Fruit fly (Drosophila melanogaster) whole organism, embryonic: ENCODE data around the gene Cubn.

Source experiments
- Aef1 ChIP-seq: fragments of 200-800 bp; sonication (Bioruptor generic); IDR thresholded peaks from 3 replicates; pipeline ENCODE4 v1.3.6; 2022; ENCODE audit warnings: missing biosample characterization, missing genetic modification characterization
- Atf3 ChIP-seq: fragments of 200-800 bp; sonication (Bioruptor generic); optimal IDR thresholded peaks from 3 replicates; lab custom pipeline; 2016; ENCODE audit warnings: missing biosample characterization, missing genetic modification characterization
- CG10543 ChIP-seq: fragments of 200-800 bp; sonication (Bioruptor generic); optimal IDR thresholded peaks from 3 replicates; lab custom pipeline; 2017; ENCODE audit warnings: missing biosample characterization, mild to moderate bottlenecking, missing genetic modification characterization, moderate library complexity
- CG11085 ChIP-seq: fragments of 200-800 bp; sonication (Bioruptor generic); IDR thresholded peaks from 2 replicates; pipeline ENCODE4 v1.3.6; 2022; ENCODE audit warnings: missing biosample characterization, missing genetic modification characterization
- CG11696 ChIP-seq: fragments of 200-800 bp; sonication (Bioruptor generic); IDR thresholded peaks from 2 replicates; pipeline ENCODE4 v1.3.6; 2022; ENCODE audit warnings: missing biosample characterization, missing genetic modification characterization
- CG1233 ChIP-seq: fragments of 200-800 bp; sonication (Bioruptor generic); optimal IDR thresholded peaks from 4 replicates; lab custom pipeline; 2018; ENCODE audit warnings: missing biosample characterization, mild to moderate bottlenecking, missing genetic modification characterization
- CG15479 ChIP-seq: fragments of 200-800 bp; sonication (Bioruptor generic); optimal IDR thresholded peaks from 3 replicates; lab custom pipeline; 2019; ENCODE audit warnings: missing biosample characterization, mild to moderate bottlenecking, missing genetic modification characterization, moderate library complexity
- CG1792 ChIP-seq: fragments of 200-800 bp; sonication (Bioruptor generic); optimal IDR thresholded peaks from 2 replicates; lab custom pipeline; 2016; ENCODE audit warnings: missing biosample characterization, missing genetic modification characterization
- CG18619 ChIP-seq: fragments of 200-800 bp; sonication (Bioruptor generic); optimal IDR thresholded peaks from 3 replicates; lab custom pipeline; 2017; ENCODE audit warnings: missing biosample characterization, mild to moderate bottlenecking, missing genetic modification characterization
- CG6813 ChIP-seq: fragments of 200-800 bp; sonication (Bioruptor generic); optimal IDR thresholded peaks from 2 replicates; lab custom pipeline; 2017; ENCODE audit warnings: missing biosample characterization, missing genetic modification characterization, mild to moderate bottlenecking, moderate library complexity, missing genetic modification reagents
- CG6854 ChIP-seq: fragments of 200-800 bp; sonication (Bioruptor generic); optimal IDR thresholded peaks from 3 replicates; lab custom pipeline; 2017; ENCODE audit warnings: missing biosample characterization, mild to moderate bottlenecking, missing genetic modification characterization
- CG7357 ChIP-seq: fragments of 200-800 bp; sonication (Bioruptor generic); IDR thresholded peaks from 3 replicates; pipeline ENCODE4 v1.3.6; 2022; ENCODE audit warnings: missing biosample characterization, missing genetic modification characterization
- CG7786 ChIP-seq: fragments of 200-800 bp; sonication (Bioruptor generic); optimal IDR thresholded peaks from 2 replicates; lab custom pipeline; 2016; ENCODE audit warnings: missing biosample characterization, missing genetic modification characterization
- CG7963 ChIP-seq: fragments of 200-800 bp; sonication (Bioruptor generic); IDR thresholded peaks from 3 replicates; pipeline ENCODE4 v1.3.6; 2022; ENCODE audit warnings: missing biosample characterization, missing genetic modification characterization; ENCODE audit not compliant: partially characterized antibody
- CG9727 ChIP-seq: fragments of 200-800 bp; sonication (Bioruptor generic); optimal IDR thresholded peaks from 3 replicates; lab custom pipeline; 2017; ENCODE audit warnings: missing biosample characterization, mild to moderate bottlenecking, missing genetic modification characterization
- CHES-1-like ChIP-seq: fragments of 200-800 bp; sonication (Bioruptor generic); optimal IDR thresholded peaks from 2 replicates; lab custom pipeline; 2016; ENCODE audit warnings: missing biosample characterization, missing genetic modification characterization
- Eip74EF ChIP-seq, 2 experiments: fragments of 200-800 bp in 1 of 2; fragments of >200 bp in 1 of 2; sonication (Bioruptor generic) in 1 of 2; optimal IDR thresholded peaks; 2 replicates each; lab custom pipeline; 2017 to 2019; ENCODE audit warnings: missing biosample characterization in 2 of 2, missing genetic modification characterization in 2 of 2, mild to moderate bottlenecking in 1 of 2, moderate library complexity in 1 of 2
- Elba2 ChIP-seq: fragments of 200-800 bp; sonication (Bioruptor generic); optimal IDR thresholded peaks from 3 replicates; lab custom pipeline; 2016; ENCODE audit warnings: missing biosample characterization, missing genetic modification characterization
- Gsc ChIP-seq: fragments of 200-800 bp; sonication (Bioruptor generic); IDR thresholded peaks from 2 replicates; pipeline ENCODE4 v1.3.6; 2022; ENCODE audit warnings: missing biosample characterization, missing genetic modification characterization
- H2.0 ChIP-seq: fragments of 200-800 bp; sonication (Bioruptor generic); IDR thresholded peaks from 2 replicates; pipeline ENCODE4 v1.3.6; 2022; ENCODE audit warnings: missing biosample characterization, missing genetic modification characterization
- Max ChIP-seq: fragments of 200-800 bp; sonication (Bioruptor generic); optimal IDR thresholded peaks from 2 replicates; lab custom pipeline; 2016; ENCODE audit warnings: missing biosample characterization, mild to moderate bottlenecking, missing genetic modification characterization
- Med ChIP-seq: fragments of 200-800 bp; sonication (Bioruptor generic); peaks from one replicate; lab custom pipeline; 2016; ENCODE audit warnings: missing biosample characterization, missing genetic modification characterization, mild to moderate bottlenecking, inconsistent platforms, moderate library complexity
- Nf-YA ChIP-seq: fragments of 200-800 bp; sonication (Bioruptor generic); IDR thresholded peaks from 2 replicates; pipeline ENCODE4 v1.3.6; 2022; ENCODE audit warnings: missing biosample characterization, missing genetic modification characterization
- Sox102F ChIP-seq: fragments of 200-800 bp; sonication (Bioruptor generic); optimal IDR thresholded peaks from 2 replicates; lab custom pipeline; 2018; ENCODE audit warnings: missing biosample characterization, mild to moderate bottlenecking, missing genetic modification characterization, moderate library complexity
- Ssrp ChIP-seq: fragments of 200-800 bp; sonication (Bioruptor generic); optimal IDR thresholded peaks from 2 replicates; lab custom pipeline; 2018; ENCODE audit warnings: missing biosample characterization, mild to moderate bottlenecking, missing genetic modification characterization, moderate library complexity
- ap ChIP-seq: fragments of 200-800 bp; sonication (Bioruptor generic); IDR thresholded peaks from 2 replicates; pipeline ENCODE4 v1.3.6; 2022; ENCODE audit warnings: missing biosample characterization, missing genetic modification characterization
- bigmax ChIP-seq: fragments of 200-800 bp; sonication (Bioruptor generic); optimal IDR thresholded peaks from 2 replicates; lab custom pipeline; 2018; ENCODE audit warnings: missing biosample characterization, mild to moderate bottlenecking, missing genetic modification characterization
- br ChIP-seq: fragments of >200 bp; optimal IDR thresholded peaks from 2 replicates; lab custom pipeline; 2017
- cas ChIP-seq: fragments of 200-800 bp; sonication (Bioruptor generic); IDR thresholded peaks from 2 replicates; pipeline ENCODE4 v1.3.6; 2022; ENCODE audit warnings: missing biosample characterization, missing genetic modification characterization
- croc ChIP-seq: fragments of 200-800 bp; sonication (Bioruptor generic); conservative IDR thresholded peaks from 3 replicates; pipeline ENCODE4 v1.3.6; 2022; ENCODE audit warnings: missing biosample characterization, missing genetic modification characterization
- da ChIP-seq: fragments of 200-800 bp; sonication (Bioruptor generic); optimal IDR thresholded peaks from 2 replicates; lab custom pipeline; 2016; ENCODE audit warnings: missing biosample characterization, missing genetic modification characterization
- dmrt11E ChIP-seq: fragments of 200-800 bp; sonication (Bioruptor generic); optimal IDR thresholded peaks from 3 replicates; lab custom pipeline; 2018; ENCODE audit warnings: missing biosample characterization, mild to moderate bottlenecking, missing genetic modification characterization, moderate library complexity
- dmrt99B ChIP-seq: fragments of 200-800 bp; sonication (Bioruptor generic); optimal IDR thresholded peaks from 2 replicates; lab custom pipeline; 2018; ENCODE audit warnings: missing biosample characterization, mild to moderate bottlenecking, missing genetic modification characterization, moderate library complexity
- emc ChIP-seq: fragments of 200-800 bp; sonication (Bioruptor generic); optimal IDR thresholded peaks from 2 replicates; lab custom pipeline; 2016; ENCODE audit warnings: missing biosample characterization, missing genetic modification characterization
- eve ChIP-seq, 2 experiments: fragments of >200 bp; optimal IDR thresholded peaks; 2 replicates each; lab custom pipeline; 2017; ENCODE audit warnings: missing biosample characterization in 2 of 2, missing genetic modification characterization in 2 of 2
- exex ChIP-seq: fragments of 200-800 bp; sonication (Bioruptor generic); optimal IDR thresholded peaks from 4 replicates; lab custom pipeline; 2018; ENCODE audit warnings: missing biosample characterization, mild to moderate bottlenecking, missing genetic modification characterization, moderate library complexity
- gcm2 ChIP-seq: fragments of 200-800 bp; sonication (Bioruptor generic); optimal IDR thresholded peaks from 2 replicates; lab custom pipeline; 2016; ENCODE audit warnings: missing biosample characterization, missing genetic modification characterization
- hb ChIP-seq: fragments of 200-800 bp; sonication (Bioruptor generic); IDR thresholded peaks from 3 replicates; pipeline ENCODE4 v1.3.6; 2022; ENCODE audit warnings: missing biosample characterization, missing genetic modification characterization; ENCODE audit not compliant: partially characterized antibody
- ken ChIP-seq: fragments of 200-800 bp; sonication (Bioruptor generic); IDR thresholded peaks from 3 replicates; pipeline ENCODE4 v1.3.6; 2022; ENCODE audit warnings: missing biosample characterization, missing genetic modification characterization
- knrl ChIP-seq: fragments of 200-800 bp; sonication (Bioruptor generic); IDR thresholded peaks from 3 replicates; pipeline ENCODE4 v1.3.6; 2022; ENCODE audit warnings: missing biosample characterization, missing genetic modification characterization; ENCODE audit not compliant: partially characterized antibody
- otp ChIP-seq: fragments of 200-800 bp; sonication (Bioruptor generic); IDR thresholded peaks from 3 replicates; pipeline ENCODE4, ENCODE4 v1.3.6; 2022; ENCODE audit warnings: missing biosample characterization, missing genetic modification characterization
- sd ChIP-seq: fragments of 200-800 bp; sonication (Bioruptor generic); optimal IDR thresholded peaks from 3 replicates; lab custom pipeline; 2018; ENCODE audit warnings: missing biosample characterization, mild to moderate bottlenecking, missing genetic modification characterization, moderate library complexity
- sqz ChIP-seq: fragments of 200-800 bp; sonication (Bioruptor generic); optimal IDR thresholded peaks from 3 replicates; lab custom pipeline; 2018; ENCODE audit warnings: missing biosample characterization, mild to moderate bottlenecking, missing genetic modification characterization
- tin ChIP-seq: fragments of 200-800 bp; sonication (Bioruptor generic); optimal IDR thresholded peaks from 3 replicates; lab custom pipeline; 2016; ENCODE audit warnings: missing biosample characterization, missing genetic modification characterization
- toy ChIP-seq: fragments of 200-800 bp; sonication (Bioruptor generic); IDR thresholded peaks from 2 replicates; pipeline ENCODE4 v1.3.6; 2022; ENCODE audit warnings: missing biosample characterization, missing genetic modification characterization
- tup ChIP-seq: fragments of 200-800 bp; sonication (Bioruptor generic); optimal IDR thresholded peaks from 2 replicates; lab custom pipeline; 2016; ENCODE audit warnings: missing biosample characterization, mild to moderate bottlenecking, missing genetic modification characterization, moderate library complexity
- vfl ChIP-seq: fragments of 200-800 bp; sonication (Bioruptor generic); optimal IDR thresholded peaks from 2 replicates; lab custom pipeline; 2016; ENCODE audit warnings: missing biosample characterization, missing genetic modification characterization
- wor ChIP-seq: fragments of 200-800 bp; sonication (Bioruptor generic); IDR thresholded peaks from 2 replicates; pipeline ENCODE4 v1.3.6; 2022; ENCODE audit warnings: missing biosample characterization, missing genetic modification characterization
- z ChIP-seq: fragments of 200-800 bp; sonication (Bioruptor generic); IDR thresholded peaks from 3 replicates; pipeline ENCODE4 v1.3.6; 2022; ENCODE audit warnings: missing biosample characterization, missing genetic modification characterization

Gene Cubn

DNA sequence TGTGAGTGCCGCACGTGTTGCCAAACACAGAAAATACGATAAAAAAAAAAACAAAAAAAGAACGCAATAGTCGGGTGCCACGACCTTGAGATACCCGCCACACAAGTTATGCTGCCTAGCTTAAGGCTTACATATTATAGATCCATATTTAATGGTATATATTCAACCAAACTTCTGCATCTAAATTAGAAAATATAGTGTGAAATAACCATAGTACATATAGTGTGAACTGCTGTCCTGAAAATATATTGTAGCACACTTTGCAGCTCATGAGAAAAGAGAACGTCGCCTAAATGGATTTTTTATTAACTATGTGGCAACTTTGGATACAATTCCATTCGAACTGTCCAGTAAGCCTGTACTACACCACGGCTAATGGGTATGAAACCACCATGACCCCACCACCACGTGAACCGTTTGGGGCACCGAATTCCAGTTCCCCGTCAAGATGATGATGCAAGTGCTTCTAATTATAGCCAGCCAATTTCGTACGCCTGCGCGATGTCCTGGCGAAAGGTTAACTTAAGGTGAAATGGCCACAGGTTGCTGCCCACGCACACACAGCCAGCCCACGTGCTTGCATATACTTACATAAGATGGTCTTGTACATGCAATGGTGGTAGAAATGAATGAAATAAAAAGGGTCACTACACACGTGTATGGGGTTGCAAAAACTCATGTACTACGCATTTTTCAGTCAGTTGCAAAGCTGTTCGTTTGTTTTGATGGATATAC lies 29.1 kb upstream of the Cubn start (continued):
- no peak for TF ChIP-seq Nf-YA
- TF ChIP-seq Atf3 (GFP tag; lab: Kevin White, UChicago) = peak; percentile 46
- TF ChIP-seq CG7963 (GFP tag; lab: Robert Waterston, UW) = no peak
- TF ChIP-seq Ssrp = peak; percentile 72
- TF ChIP-seq dmrt11E (tag; lab: Kevin White, UChicago) = peak; percentile 23
- peak; percentile 69 for TF ChIP-seq Sox102F (GFP tag; lab: Kevin White, UChicago)
- TF ChIP-seq Elba2 (GFP tag; lab: Kevin White, UChicago) = no peak
- peak; percentile 83 for TF ChIP-seq CG9727 (GFP tag; lab: Kevin White, UChicago)
- TF ChIP-seq CG1792 (GFP tag; lab: Kevin White, UChicago) = peak; percentile 32
- TF ChIP-seq tin (GFP tag; lab: Kevin White, UChicago) = peak; percentile 67
- TF ChIP-seq H2.0 (GFP tag; lab: Robert Waterston, UW) = peak; percentile 46; the same call in 1 of the 2 replicates
- no peak for TF ChIP-seq bigmax (GFP tag; lab: Kevin White, UChicago)
- peak; percentile 23 for TF ChIP-seq emc (GFP tag; lab: Kevin White, UChicago)
- no peak for TF ChIP-seq gcm2 (GFP tag; lab: Kevin White, UChicago)
- TF ChIP-seq ken (GFP tag; lab: Robert Waterston, UW) = peak; percentile 56; the same call in 1 of the 3 replicates
- no peak for TF ChIP-seq exex
- no peak for TF ChIP-seq eve (GFP tag; optimal IDR thresholded peaks at IDR 0.05; lab: Kevin White, UChicago)
- TF ChIP-seq CG1233 = peak; percentile 64
- TF ChIP-seq CHES-1-like (GFP tag; lab: Kevin White, UChicago) = peak; percentile 71
- peak; percentile 53 for TF ChIP-seq CG6813 (GFP tag; lab: Kevin White, UChicago)
- TF ChIP-seq hb (GFP tag; lab: Robert Waterston, UW) = no peak
- peak; percentile 81 for TF ChIP-seq Max (GFP tag; lab: Kevin White, UChicago)
- no peak for TF ChIP-seq br (lab: Kevin White, UChicago)
- TF ChIP-seq CG11696 (GFP tag; lab: Robert Waterston, UW) = no peak
- TF ChIP-seq Gsc (GFP tag; lab: Robert Waterston, UW) = no peak
- TF ChIP-seq CG7786 = peak; percentile 69
- no peak for TF ChIP-seq z (GFP tag; lab: Robert Waterston, UW)
- TF ChIP-seq toy = no peak
- TF ChIP-seq CG15479 (GFP tag; lab: Kevin White, UChicago) = no peak
- peak; percentile 74 for TF ChIP-seq CG6854 (GFP tag; lab: Kevin White, UChicago)
- peak; percentile 52 for TF ChIP-seq da
- TF ChIP-seq tup (GFP tag; lab: Kevin White, UChicago) = peak; percentile 57
- peak; percentile 62 for TF ChIP-seq sd
- TF ChIP-seq ap = peak; percentile 37; the same call in 1 of the 2 replicates
- peak; percentile 65 for TF ChIP-seq CG10543
- TF ChIP-seq CG18619 (GFP tag; lab: Kevin White, UChicago) = peak; percentile 77
- TF ChIP-seq wor (GFP tag; lab: Robert Waterston, UW) = peak; percentile 59
- peak; percentile 89 for TF ChIP-seq sqz (GFP tag; lab: Kevin White, UChicago)
- TF ChIP-seq cas (GFP tag; lab: Robert Waterston, UW) = peak; percentile 32; the same call in 1 of the 2 replicates
- 0 out of 3 replicates have a peak, but pooled peaks have one; percentile 23 for TF ChIP-seq Aef1 (GFP tag; lab: Robert Waterston, UW)
- TF ChIP-seq croc (GFP tag; lab: Robert Waterston, UW) = peak; percentile 50; the same call in 2 of the 3 replicates
- TF ChIP-seq dmrt99B (tag; lab: Kevin White, UChicago) = peak; percentile 86
- peak in 1 of 2 experiments; percentile 70 for TF ChIP-seq Eip74EF (GFP tag; optimal IDR thresholded peaks at IDR 0.05; lab: Kevin White, UChicago)
- TF ChIP-seq CG11085 (GFP tag; lab: Robert Waterston, UW) = no peak
- no peak for TF ChIP-seq otp (GFP tag; lab: Robert Waterston, UW)
- peak; percentile 94 for TF ChIP-seq Med
- TF ChIP-seq vfl (GFP tag; lab: Kevin White, UChicago) = peak; percentile 58
- peak; percentile 87 for TF ChIP-seq CG7357 (GFP tag; lab: Robert Waterston, UW)
- TF ChIP-seq knrl = no peak
